Worm (Caenorhabditis elegans) whole organism, midembryonic: Measurements from ENCODE around the gene ndg-4.

Experiments
- T22C8.4 ChIP-seq: fragments of 200-800 bp; sonication (Bioruptor generic); IDR thresholded peaks from 2 replicates; pipeline ENCODE4 v1.3.6; 2022; ENCODE audit warnings: missing genetic modification characterization, missing compliant biosample characterization
- cog-1 ChIP-seq: sonication (generic microtip); optimal IDR thresholded peaks from 2 replicates; lab custom pipeline; 2016; ENCODE audit warnings: missing genetic modification characterization, missing compliant biosample characterization
- flt-1 ChIP-seq: fragments of 200-800 bp; sonication (Bioruptor generic); IDR thresholded peaks from 2 replicates; pipeline ENCODE4 v1.3.6; 2022; ENCODE audit warnings: missing genetic modification characterization, missing compliant biosample characterization
- klf-2 ChIP-seq: fragments of 200-800 bp; sonication (Bioruptor generic); conservative IDR thresholded peaks from 2 replicates; pipeline ENCODE4 v1.3.6; 2022; ENCODE audit warnings: missing genetic modification reagents, missing genetic modification characterization, missing compliant biosample characterization
- med-1 ChIP-seq: sonication (generic microtip); optimal IDR thresholded peaks from 2 replicates; lab custom pipeline; 2017; ENCODE audit warnings: missing genetic modification characterization, mild to moderate bottlenecking, missing compliant biosample characterization, antibody characterized with exemption, missing genetic modification reagents; ENCODE audit not compliant: insufficient read depth
- ref-1 ChIP-seq: fragments of 200-800 bp; sonication (Bioruptor generic); conservative IDR thresholded peaks from 2 replicates; pipeline ENCODE4 v1.3.6; 2022; ENCODE audit warnings: missing genetic modification reagents, missing genetic modification characterization, missing compliant biosample characterization
- tab-1 ChIP-seq: fragments of 200-800 bp; sonication (Bioruptor generic); IDR thresholded peaks from 2 replicates; pipeline ENCODE4 v1.3.6; 2022; ENCODE audit warnings: missing genetic modification characterization, missing compliant biosample characterization
- ztf-23 ChIP-seq: fragments of 200-800 bp; sonication (Bioruptor generic); IDR thresholded peaks from 2 replicates; pipeline ENCODE4 v1.3.6; 2022; ENCODE audit warnings: missing genetic modification reagents, missing genetic modification characterization, missing compliant biosample characterization
- ztf-29 ChIP-seq: fragments of 200-800 bp; sonication (Bioruptor generic); IDR thresholded peaks from 2 replicates; pipeline ENCODE4 v1.3.6; 2022; ENCODE audit warnings: missing genetic modification reagents, missing genetic modification characterization, missing compliant biosample characterization

Gene ndg-4

DNA sequence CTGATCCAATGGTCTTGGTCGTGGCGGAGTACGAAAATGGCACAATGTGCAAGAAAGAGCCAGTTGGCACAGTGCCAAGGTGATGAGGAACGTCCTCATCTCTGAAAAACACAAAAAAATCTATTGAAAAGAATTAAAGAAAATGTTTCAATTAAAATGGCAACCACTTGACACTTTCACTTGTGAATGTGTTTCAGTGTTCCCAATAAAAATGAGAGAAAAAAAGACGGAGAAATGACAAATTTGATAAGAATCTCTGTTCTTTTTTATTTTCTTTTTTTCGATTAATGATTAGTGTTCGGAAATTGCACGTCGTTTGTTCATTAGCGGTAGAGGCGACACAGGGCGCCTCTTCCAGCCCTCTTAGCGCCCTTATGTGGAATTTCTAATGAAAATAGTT, at the start of gene ndg-4:
TSS of gene ndg-4 (minus strand) at position 101 of the 400 bp plus-strand sequence.
- TF ChIP-seq T22C8.4 (GFP tag; lab: Robert Waterston, UW) (no peak), ztf-29 (GFP tag; lab: Robert Waterston, UW) (no peak), flt-1 (GFP tag; lab: Robert Waterston, UW) (no peak), cog-1 (tag; lab: Kevin White, UChicago) (no peak), klf-2 (GFP tag; lab: Robert Waterston, UW) (no peak), tab-1 (no peak), ztf-23 (GFP tag; lab: Robert Waterston, UW) (no peak), med-1 (GFP tag; lab: Kevin White, UChicago) (no peak), ref-1 (GFP tag; lab: Robert Waterston, UW) (no peak)

DNA sequence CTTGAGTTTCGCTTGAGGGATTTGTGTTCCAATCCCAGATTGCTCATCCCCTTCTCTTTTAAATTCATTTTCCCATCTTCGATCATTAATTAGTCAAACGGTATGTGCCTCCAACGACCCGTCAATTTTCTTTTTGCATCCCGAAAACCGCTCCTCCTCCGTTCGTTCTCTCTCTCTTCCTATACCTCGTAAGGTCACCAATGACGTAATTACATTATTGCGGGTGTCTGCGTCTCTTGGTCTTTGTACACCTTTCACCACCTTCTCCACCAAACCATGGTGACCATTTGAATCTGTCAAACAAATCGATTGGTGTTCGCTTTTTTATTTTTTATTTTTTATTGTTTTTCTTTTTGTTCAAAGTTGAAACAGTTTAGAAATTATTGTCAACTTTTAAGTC, 48.0 kb upstream of the ndg-4 start:
- no peak for TF ChIP-seq T22C8.4 (GFP tag; lab: Robert Waterston, UW)
- no peak for TF ChIP-seq ztf-29 (GFP tag; lab: Robert Waterston, UW)
- no peak for TF ChIP-seq flt-1 (GFP tag; lab: Robert Waterston, UW)
- TF ChIP-seq klf-2 (GFP tag; lab: Robert Waterston, UW): no peak
- TF ChIP-seq ref-1 (GFP tag; lab: Robert Waterston, UW): no peak
- TF ChIP-seq cog-1 (tag; lab: Kevin White, UChicago): no peak
- TF ChIP-seq med-1 (GFP tag; lab: Kevin White, UChicago): no peak
- no peak for TF ChIP-seq tab-1
- no peak for TF ChIP-seq ztf-23 (GFP tag; lab: Robert Waterston, UW)

DNA sequence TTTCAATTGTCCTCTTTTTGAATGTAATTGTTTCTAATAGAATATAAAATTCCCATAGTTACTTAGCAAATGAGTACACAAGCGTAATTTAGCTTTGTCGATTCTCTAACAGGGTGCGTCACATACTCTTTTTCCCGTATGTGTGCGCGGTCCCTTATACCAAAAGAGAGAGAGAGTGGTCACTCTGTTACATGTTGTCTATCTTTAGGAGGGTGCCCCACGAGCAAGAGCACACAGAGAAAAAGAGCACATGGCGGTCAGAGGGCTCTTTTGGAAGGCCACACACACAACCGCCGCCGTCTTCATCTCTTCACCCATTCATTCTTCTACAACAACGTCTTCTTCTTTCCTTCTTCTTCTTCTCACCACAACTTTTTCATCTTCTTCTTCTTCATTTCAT, 46.7 kb upstream of the ndg-4 start:
- TF ChIP-seq ref-1 (GFP tag; lab: Robert Waterston, UW) (0 out of 2 replicates have a peak, but pooled peaks have one; percentile 41), tab-1 (0 out of 2 replicates have a peak, but pooled peaks have one; percentile 33), cog-1 (tag; lab: Kevin White, UChicago) (no peak), ztf-29 (GFP tag; lab: Robert Waterston, UW) (no peak)

- TF ChIP-seq ztf-23 (GFP tag; lab: Robert Waterston, UW): peak; percentile 62; the same call in 1 of the 2 replicates
- no peak for TF ChIP-seq ref-1 (GFP tag; lab: Robert Waterston, UW)
- no peak for TF ChIP-seq tab-1
- no peak for TF ChIP-seq med-1 (GFP tag; lab: Kevin White, UChicago)
- no peak for TF ChIP-seq ztf-29 (GFP tag; lab: Robert Waterston, UW)
- no peak for TF ChIP-seq T22C8.4 (GFP tag; lab: Robert Waterston, UW)
- TF ChIP-seq klf-2 (GFP tag; lab: Robert Waterston, UW): no peak
- no peak for TF ChIP-seq cog-1 (tag; lab: Kevin White, UChicago)
- 0 out of 2 replicates have a peak, but pooled peaks have one; percentile 29 for TF ChIP-seq flt-1 (GFP tag; lab: Robert Waterston, UW)
Observed at ce11 chrIII:4508064-4508905, 41.1 kb upstream of the ndg-4 start, which contains the start of the genes cct-5 and F25F2.1. TSS of gene cct-5 (minus strand) at chrIII:4508114. TSS of gene F25F2.1 (plus strand) at chrIII:4508855.

DNA sequence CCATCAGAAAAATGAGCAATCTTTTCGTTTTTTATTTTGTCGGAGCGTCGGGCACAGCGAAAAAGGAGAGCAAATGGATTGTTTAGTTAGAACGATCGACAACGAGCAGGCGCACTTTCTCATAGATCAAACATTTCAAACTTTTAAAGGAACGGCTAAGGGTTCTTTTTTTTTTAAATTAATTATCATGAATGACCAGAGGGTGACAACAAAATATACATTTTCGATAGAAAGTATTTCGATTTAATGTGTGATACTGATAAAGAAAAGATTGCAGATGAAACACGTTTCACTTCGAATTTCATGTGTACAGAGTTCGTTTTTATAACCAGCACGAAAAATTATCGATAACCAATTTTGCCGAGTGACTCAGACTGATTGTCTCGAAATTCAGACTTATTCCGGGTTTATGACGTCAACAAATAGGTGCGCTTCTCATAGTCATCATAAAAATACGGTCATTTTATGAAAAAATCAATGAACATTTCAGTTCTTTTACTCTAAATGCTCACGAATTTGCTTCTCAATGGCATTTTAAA, 39.5 kb upstream of the ndg-4 start:
- TF ChIP-seq ztf-23 (GFP tag; lab: Robert Waterston, UW) (no peak), tab-1 (no peak), cog-1 (tag; lab: Kevin White, UChicago) (no peak), flt-1 (GFP tag; lab: Robert Waterston, UW) (no peak), klf-2 (GFP tag; lab: Robert Waterston, UW) (no peak), ztf-29 (GFP tag; lab: Robert Waterston, UW) (no peak), ref-1 (GFP tag; lab: Robert Waterston, UW) (no peak), med-1 (GFP tag; lab: Kevin White, UChicago) (no peak), T22C8.4 (GFP tag; lab: Robert Waterston, UW) (no peak)

ce11 chrIII:4506140-4506539, 39.0 kb upstream of the ndg-4 start:
- TF ChIP-seq cog-1 (tag; lab: Kevin White, UChicago): no peak
- TF ChIP-seq flt-1 (GFP tag; lab: Robert Waterston, UW): no peak
- no peak for TF ChIP-seq ref-1 (GFP tag; lab: Robert Waterston, UW)
- no peak for TF ChIP-seq T22C8.4 (GFP tag; lab: Robert Waterston, UW)
- no peak for TF ChIP-seq klf-2 (GFP tag; lab: Robert Waterston, UW)
- TF ChIP-seq ztf-29 (GFP tag; lab: Robert Waterston, UW): no peak
- TF ChIP-seq tab-1: no peak
- TF ChIP-seq med-1 (GFP tag; lab: Kevin White, UChicago): no peak
- no peak for TF ChIP-seq ztf-23 (GFP tag; lab: Robert Waterston, UW)

DNA sequence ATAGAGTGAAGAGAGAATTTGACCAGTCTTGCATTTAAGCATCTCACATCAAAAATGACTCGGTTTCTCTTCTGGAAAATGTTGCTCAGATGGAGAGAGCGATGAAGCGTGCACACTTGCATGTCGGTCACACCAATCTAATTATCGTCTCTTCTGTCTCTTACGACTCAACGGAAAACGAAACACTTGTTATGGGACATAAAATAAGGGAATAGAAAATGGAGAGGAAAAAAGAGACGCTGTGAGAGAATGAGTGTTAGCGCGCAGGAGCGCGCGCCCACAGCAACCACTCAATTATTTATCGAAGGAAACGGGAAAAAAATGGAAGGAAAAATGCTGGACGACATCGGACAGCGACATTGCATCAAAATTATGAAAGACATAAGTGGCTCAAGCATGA, 38.5 kb upstream of the ndg-4 start:
- TF ChIP-seq klf-2 (GFP tag; lab: Robert Waterston, UW) (no peak), tab-1 (no peak), flt-1 (GFP tag; lab: Robert Waterston, UW) (no peak), ztf-29 (GFP tag; lab: Robert Waterston, UW) (no peak), ztf-23 (GFP tag; lab: Robert Waterston, UW) (no peak), cog-1 (tag; lab: Kevin White, UChicago) (no peak), T22C8.4 (GFP tag; lab: Robert Waterston, UW) (no peak), med-1 (GFP tag; lab: Kevin White, UChicago) (no peak)

DNA sequence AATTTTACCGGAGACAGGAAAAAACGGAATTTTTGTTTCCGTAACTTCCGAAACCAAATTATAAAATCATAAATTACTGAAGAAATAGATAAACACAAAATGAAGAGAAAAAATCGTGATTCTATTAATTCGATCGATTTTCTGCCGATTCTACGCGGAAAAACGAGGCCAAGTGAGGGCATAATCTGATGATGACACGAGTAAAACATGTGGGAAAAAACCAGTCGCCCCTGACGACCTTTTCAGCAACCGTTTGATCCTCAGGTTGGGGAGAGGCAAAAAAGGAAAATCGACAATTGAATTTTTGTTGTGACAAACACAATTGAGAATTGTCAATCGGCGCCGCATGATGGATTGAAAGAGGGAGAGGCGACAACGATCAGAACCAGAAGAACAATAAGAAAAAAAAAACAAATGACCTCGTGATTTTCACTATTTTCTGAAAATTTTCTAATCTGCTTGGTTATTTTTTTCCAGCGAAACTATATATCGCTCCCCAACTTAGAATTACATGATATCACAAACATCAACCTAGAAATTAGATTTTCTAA, 37.8 kb upstream of the ndg-4 start:
- TF ChIP-seq tab-1 (no peak), T22C8.4 (GFP tag; lab: Robert Waterston, UW) (no peak), flt-1 (GFP tag; lab: Robert Waterston, UW) (no peak), ref-1 (GFP tag; lab: Robert Waterston, UW) (no peak)
